Worm (Caenorhabditis elegans): ENCODE measurements around the gene cpg-18.

- TF ChIP-seq lin-54 (GFP tag; optimal IDR thresholded peaks at IDR 0.05), result no peak
- no peak for TF ChIP-seq lag-1 (GFP tag; IDR thresholded peaks at IDR 0.05)
- TF ChIP-seq F37B4.10 (GFP tag; IDR thresholded peaks at IDR 0.05), result no peak
- no peak for TF ChIP-seq hmg-1.2 (GFP tag; IDR thresholded peaks at IDR 0.05)
- TF ChIP-seq bed-1 (GFP tag; IDR thresholded peaks at IDR 0.05), result no peak
- TF ChIP-seq pha-4 (tag; optimal IDR thresholded peaks at IDR 0.05), result no peak
- no peak for TF ChIP-seq rpc-1 (optimal IDR thresholded peaks at IDR 0.05)
- no peak for TF ChIP-seq rpc-1 (tag; optimal IDR thresholded peaks at IDR 0.05)
Measured at ce11 chrIV:5779537-5779936, 44.7 kb downstream of the cpg-18 start.
